Fruit fly (Drosophila melanogaster): Measurements from ENCODE around the gene Sol1.
A peak's percentile ranks its signal among the peaks of the same experiment; 100 is the strongest.

Gene Sol1

DNA sequence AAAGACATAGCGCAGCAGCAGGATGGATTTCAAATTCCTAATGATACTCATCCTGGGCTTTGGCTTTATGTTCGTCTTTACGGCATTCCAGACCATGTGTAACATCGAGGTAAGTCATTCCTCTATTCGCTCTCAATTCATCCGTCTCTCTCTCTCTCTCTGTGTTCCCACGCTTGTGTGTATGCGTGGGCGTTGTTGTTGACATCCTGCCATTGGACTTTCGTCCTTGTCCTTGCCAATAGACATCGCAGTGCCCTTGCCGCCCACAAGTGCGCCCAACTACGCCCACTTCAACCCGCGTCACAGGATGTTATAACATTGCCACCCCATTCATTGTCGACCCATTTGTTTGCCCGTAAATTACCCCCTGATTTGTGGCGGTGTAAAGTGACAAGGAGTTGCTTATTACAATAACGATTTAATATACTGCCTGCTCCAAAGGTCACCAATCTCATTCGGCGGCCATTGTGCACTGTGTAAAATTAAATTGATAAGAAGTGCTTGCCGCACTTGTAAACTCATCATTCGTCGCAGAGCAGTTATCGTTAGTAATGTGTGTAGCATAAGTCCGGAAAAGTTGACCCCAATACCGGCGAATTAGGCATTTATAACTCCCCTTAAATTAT, 63.7 kb downstream of the Sol1 start (continued):
- TF ChIP-seq CG8944 (GFP tag; optimal IDR thresholded peaks at IDR 0.05): no peak
- no peak for TF ChIP-seq CG4617 (GFP tag; optimal IDR thresholded peaks at IDR 0.05; ENCODE audit: borderline replicate concordance)
- no peak for TF ChIP-seq Dfd (GFP tag; optimal IDR thresholded peaks at IDR 0.05)
- no peak for TF ChIP-seq Ets97D (GFP tag; optimal IDR thresholded peaks at IDR 0.05)
- TF ChIP-seq CG11696 (GFP tag; IDR thresholded peaks at IDR 0.05): no peak
- TF ChIP-seq CG9437 (GFP tag; optimal IDR thresholded peaks at IDR 0.05): no peak
- TF ChIP-seq amos (GFP tag; IDR thresholded peaks at IDR 0.05; ENCODE audit: partially characterized antibody): no peak
- TF ChIP-seq sob (GFP tag; IDR thresholded peaks at IDR 0.05): 0 out of 2 replicates have a peak, but pooled peaks have one; percentile 21
- no peak for TF ChIP-seq CG13624 (GFP tag; optimal IDR thresholded peaks at IDR 0.05)
- TF ChIP-seq fd64A (GFP tag; optimal IDR thresholded peaks at IDR 0.05): no peak
- TF ChIP-seq ken (GFP tag; IDR thresholded peaks at IDR 0.05): no peak
- no peak for TF ChIP-seq CG2875 (GFP tag; optimal IDR thresholded peaks at IDR 0.05)
- TF ChIP-seq vnd (GFP tag; IDR thresholded peaks at IDR 0.05; ENCODE audit: partially characterized antibody): no peak
- no peak for TF ChIP-seq CG7839 (tag; optimal IDR thresholded peaks at IDR 0.05)
- TF ChIP-seq CG5953 (GFP tag; IDR thresholded peaks at IDR 0.05): 0 out of 2 replicates have a peak, but pooled peaks have one; percentile 19
- no peak for TF ChIP-seq chinmo (GFP tag; IDR thresholded peaks at IDR 0.05; ENCODE audit: partially characterized antibody)
- peak; percentile 20 for TF ChIP-seq ATbp (GFP tag; optimal IDR thresholded peaks at IDR 0.05)
- no peak for TF ChIP-seq CG1024 (GFP tag; IDR thresholded peaks at IDR 0.05)
- TF ChIP-seq Doc2 (GFP tag; IDR thresholded peaks at IDR 0.05): no peak
- no peak for TF ChIP-seq Scr (GFP tag; IDR thresholded peaks at IDR 0.05; ENCODE audit: partially characterized antibody)
- TF ChIP-seq CrebB (tag; optimal IDR thresholded peaks at IDR 0.05): no peak
- TF ChIP-seq Hey (tag; optimal IDR thresholded peaks at IDR 0.05): no peak
- TF ChIP-seq CG17186 (GFP tag; optimal IDR thresholded peaks at IDR 0.05): no peak
- no peak for TF ChIP-seq Meics (GFP tag; optimal IDR thresholded peaks at IDR 0.05)
- TF ChIP-seq hbn (GFP tag; IDR thresholded peaks at IDR 0.05; ENCODE audit: partially characterized antibody): no peak
- no peak for TF ChIP-seq fu2 (GFP tag; optimal IDR thresholded peaks at IDR 0.05)
- TF ChIP-seq CG17385 (GFP tag; optimal IDR thresholded peaks at IDR 0.05): no peak
- no peak for TF ChIP-seq unpg (GFP tag; optimal IDR thresholded peaks at IDR 0.05)
- no peak for TF ChIP-seq ems (GFP tag; optimal IDR thresholded peaks at IDR 0.05)
- TF ChIP-seq CG32767 (GFP tag; IDR thresholded peaks at IDR 0.05): peak; percentile 46; the same call in 1 of the 2 replicates
- no peak for TF ChIP-seq CG6791 (GFP tag; IDR thresholded peaks at IDR 0.05; ENCODE audit: partially characterized antibody)
- no peak for TF ChIP-seq pan (optimal IDR thresholded peaks at IDR 0.05)
- peak in 1 of 2 experiments; percentile 7 for TF ChIP-seq pan (GFP tag; optimal IDR thresholded peaks at IDR 0.05 in 1 of 2, IDR thresholded peaks at IDR 0.05 in 1 of 2)
- TF ChIP-seq CG3838 (GFP tag; optimal IDR thresholded peaks at IDR 0.05): no peak
- no peak for TF ChIP-seq Lim3 (GFP tag; IDR thresholded peaks at IDR 0.05)
- TF ChIP-seq org-1 (GFP tag; optimal IDR thresholded peaks at IDR 0.05): no peak
- TF ChIP-seq Bteb2 (GFP tag; optimal IDR thresholded peaks at IDR 0.05): no peak
- no peak for TF ChIP-seq ara (GFP tag; IDR thresholded peaks at IDR 0.05)
- TF ChIP-seq CG13775 (GFP tag; optimal IDR thresholded peaks at IDR 0.05): no peak
- TF ChIP-seq lab (GFP tag; optimal IDR thresholded peaks at IDR 0.05): no peak
- no peak for TF ChIP-seq ci (GFP tag; IDR thresholded peaks at IDR 0.05)
- no peak for TF ChIP-seq CG30020 (tag; optimal IDR thresholded peaks at IDR 0.05)
- TF ChIP-seq mld (GFP tag; IDR thresholded peaks at IDR 0.05; ENCODE audit: partially characterized antibody): no peak
- TF ChIP-seq Awh (GFP tag; IDR thresholded peaks at IDR 0.05): no peak
- peak; percentile 76; the same call in 2 of the 3 replicates for TF ChIP-seq sr (GFP tag; IDR thresholded peaks at IDR 0.05)
- TF ChIP-seq CG3065 (GFP tag; optimal IDR thresholded peaks at IDR 0.05): no peak
- TF ChIP-seq CG13424 (tag; optimal IDR thresholded peaks at IDR 0.05): no peak
- no peak for TF ChIP-seq CG6813 (GFP tag; optimal IDR thresholded peaks at IDR 0.05)
- TF ChIP-seq ssp (GFP tag; IDR thresholded peaks at IDR 0.05): no peak
- no peak for TF ChIP-seq yki (optimal IDR thresholded peaks at IDR 0.05)
- TF ChIP-seq CG3995 (GFP tag; optimal IDR thresholded peaks at IDR 0.05): no peak

All from whole organism, embryonic.